Worm (Caenorhabditis elegans) whole organism, L4/young adult: Measurements from ENCODE around the gene ZK688.10.

Experiments used
- W03F9.2 ChIP-seq: fragments of 150-350 bp; optimal IDR thresholded peaks from 2 replicates; lab custom pipeline; 2014; ENCODE audit warnings: missing biosample characterization, missing genetic modification characterization
- him-1 ChIP-seq: sonication (generic microtip); optimal IDR thresholded peaks from 2 replicates; lab custom pipeline; 2016; ENCODE audit warnings: missing genotype, missing genetic modification reagents, missing genetic modification characterization, missing compliant biosample characterization

DNA sequence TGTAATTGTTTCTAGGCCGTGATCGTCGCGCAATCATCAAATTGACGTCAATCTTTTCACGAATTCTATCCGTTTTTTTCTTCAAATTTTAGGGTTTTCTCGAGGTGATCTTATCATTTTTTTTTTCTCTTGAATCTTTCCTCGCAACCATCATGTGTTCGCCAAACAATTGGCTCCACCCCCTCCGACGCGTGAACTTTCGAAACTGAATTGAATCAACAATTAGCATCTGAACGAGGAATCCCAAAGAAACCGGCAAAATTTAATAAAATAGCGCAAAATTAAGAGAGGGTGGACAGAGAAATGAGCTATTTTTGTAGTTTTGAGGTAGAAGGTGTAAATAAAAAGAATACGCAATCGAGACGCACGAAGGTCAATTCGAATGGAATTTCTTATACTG, 24.0 kb downstream of the ZK688.10 start:
- TF ChIP-seq him-1 (tag; lab: Kevin White, UChicago), result no peak
- TF ChIP-seq W03F9.2 (tag; lab: Kevin White, UChicago), result no peak
